Worm (Caenorhabditis elegans) whole organism, L2 larva: ENCODE measurements around the gene vps-54.
A peak's percentile ranks its signal among the peaks of the same experiment; 100 is the strongest.

ENCODE experiments used
- C34F6.9 ChIP-seq: fragments of 150-350 bp; optimal IDR thresholded peaks from 2 replicates; lab custom pipeline; 2014; ENCODE audit warnings: missing biosample characterization, missing genetic modification characterization
- F13H6.1 ChIP-seq: sonication (generic microtip); optimal IDR thresholded peaks from 2 replicates; lab custom pipeline; 2016; ENCODE audit warnings: missing genetic modification characterization, missing compliant biosample characterization
- R02D3.7 ChIP-seq: fragments of 150-350 bp; optimal IDR thresholded peaks from 2 replicates; lab custom pipeline; 2014; ENCODE audit warnings: missing biosample characterization, missing genetic modification characterization
- Y55F3AM.14 ChIP-seq: fragments of 200-800 bp; sonication (Bioruptor generic); optimal IDR thresholded peaks from 2 replicates; lab custom pipeline; 2018; ENCODE audit warnings: mild to moderate bottlenecking, missing genetic modification characterization, missing compliant biosample characterization
- ZK546.5 ChIP-seq: sonication (generic microtip); optimal IDR thresholded peaks from 2 replicates; lab custom pipeline; 2017; ENCODE audit warnings: missing biosample characterization, missing genetic modification characterization
- alr-1 ChIP-seq: fragments of 150-350 bp; optimal IDR thresholded peaks from 2 replicates; lab custom pipeline; 2014; ENCODE audit warnings: missing biosample characterization, missing genetic modification characterization
- aly-2 ChIP-seq: fragments of 150-350 bp; optimal IDR thresholded peaks from 2 replicates; lab custom pipeline; 2014; ENCODE audit warnings: missing biosample characterization, missing genetic modification characterization
- ama-1 ChIP-seq: fragments of 150-350 bp; optimal IDR thresholded peaks from 2 replicates; lab custom pipeline; 2018; ENCODE audit warnings: inconsistent platforms
- blmp-1 ChIP-seq: sonication (generic microtip); optimal IDR thresholded peaks from 2 replicates; lab custom pipeline; 2017; ENCODE audit warnings: missing genetic modification characterization, mild to moderate bottlenecking, missing compliant biosample characterization, antibody characterized with exemption, moderate library complexity; ENCODE audit not compliant: insufficient read depth
- ceh-16 ChIP-seq: fragments of 150-350 bp; optimal IDR thresholded peaks from 2 replicates; lab custom pipeline; 2014; ENCODE audit warnings: missing biosample characterization, missing genetic modification characterization
- ceh-82 ChIP-seq: fragments of 150-350 bp; optimal IDR thresholded peaks from 2 replicates; lab custom pipeline; 2014; ENCODE audit warnings: missing biosample characterization, missing genetic modification characterization
- crh-2 ChIP-seq: sonication (generic microtip); optimal IDR thresholded peaks from 2 replicates; lab custom pipeline; 2017; ENCODE audit warnings: missing biosample characterization, missing genetic modification characterization
- dmd-4 ChIP-seq: sonication (generic microtip); optimal IDR thresholded peaks from 2 replicates; lab custom pipeline; 2017; ENCODE audit warnings: missing biosample characterization, missing genetic modification characterization
- egl-27 ChIP-seq: sonication (generic microtip); optimal IDR thresholded peaks from 3 replicates; lab custom pipeline; 2017; ENCODE audit warnings: missing biosample characterization, missing genetic modification reagents, missing genetic modification characterization
- elt-1 ChIP-seq: fragments of 150-350 bp; optimal IDR thresholded peaks from 2 replicates; lab custom pipeline; 2014; ENCODE audit warnings: missing biosample characterization, missing genetic modification characterization
- elt-3 ChIP-seq: sonication (generic microtip); optimal IDR thresholded peaks from 2 replicates; lab custom pipeline; 2017; ENCODE audit warnings: missing biosample characterization, missing genetic modification characterization
- fos-1 ChIP-seq: fragments of 150-350 bp; optimal IDR thresholded peaks from 2 replicates; lab custom pipeline; 2014; ENCODE audit warnings: missing biosample characterization, missing genetic modification characterization
- gmeb-1 ChIP-seq: fragments of 150-350 bp; optimal IDR thresholded peaks from 2 replicates; lab custom pipeline; 2014; ENCODE audit warnings: missing biosample characterization, missing genetic modification characterization
- lin-11 ChIP-seq: fragments of 150-350 bp; sonication (generic microtip); optimal IDR thresholded peaks from 2 replicates; lab custom pipeline; 2014; ENCODE audit warnings: missing biosample characterization, missing genetic modification characterization, inconsistent platforms, mixed read lengths
- lin-13 ChIP-seq: fragments of 150-350 bp; optimal IDR thresholded peaks from 2 replicates; lab custom pipeline; 2014; ENCODE audit warnings: missing biosample characterization, missing genetic modification reagents, missing genetic modification characterization
- lin-39 ChIP-seq: fragments of 150-350 bp; optimal IDR thresholded peaks from 2 replicates; lab custom pipeline; 2014; ENCODE audit warnings: missing biosample characterization, missing genetic modification reagents, missing genetic modification characterization
- lsy-2 ChIP-seq, 2 experiments: fragments of 150-350 bp in 1 of 2; sonication (generic microtip) in 1 of 2; optimal IDR thresholded peaks; 2 replicates each; lab custom pipeline; 2014 to 2017; ENCODE audit warnings: missing biosample characterization in 2 of 2, missing genetic modification characterization in 2 of 2
- mab-5 ChIP-seq: fragments of 150-350 bp; optimal IDR thresholded peaks from 2 replicates; lab custom pipeline; 2014; ENCODE audit warnings: missing biosample characterization, missing genetic modification characterization
- mbf-1 ChIP-seq: sonication (generic microtip); optimal IDR thresholded peaks from 2 replicates; lab custom pipeline; 2017; ENCODE audit warnings: missing biosample characterization, missing genetic modification characterization
- mdl-1 ChIP-seq, 2 experiments: fragments of 150-350 bp in 1 of 2; sonication (generic microtip) in 1 of 2; optimal IDR thresholded peaks; 2 replicates each; lab custom pipeline; 2017; ENCODE audit warnings: missing biosample characterization in 2 of 2, missing genetic modification characterization in 2 of 2
- nhr-10 ChIP-seq: sonication (generic microtip); optimal IDR thresholded peaks from 2 replicates; lab custom pipeline; 2017; ENCODE audit warnings: missing biosample characterization, missing genetic modification characterization
- nhr-11 ChIP-seq: fragments of 150-350 bp; optimal IDR thresholded peaks from 2 replicates; lab custom pipeline; 2014; ENCODE audit warnings: missing biosample characterization, missing genetic modification characterization
- nhr-12 ChIP-seq: fragments of 150-350 bp; optimal IDR thresholded peaks from 2 replicates; lab custom pipeline; 2014; ENCODE audit warnings: missing biosample characterization, missing genetic modification characterization
- nhr-129 ChIP-seq: fragments of 150-350 bp; optimal IDR thresholded peaks from 2 replicates; lab custom pipeline; 2014; ENCODE audit warnings: missing biosample characterization, missing genetic modification characterization
- nhr-21 ChIP-seq: fragments of 150-350 bp; optimal IDR thresholded peaks from 2 replicates; lab custom pipeline; 2014; ENCODE audit warnings: missing biosample characterization, missing genetic modification characterization
- nhr-23 ChIP-seq: fragments of 150-350 bp; optimal IDR thresholded peaks from 2 replicates; lab custom pipeline; 2014; ENCODE audit warnings: missing biosample characterization, missing genetic modification reagents, missing genetic modification characterization
- nhr-237 ChIP-seq: fragments of 150-350 bp; optimal IDR thresholded peaks from 2 replicates; lab custom pipeline; 2014; ENCODE audit warnings: missing biosample characterization, missing genetic modification characterization
- nhr-25 ChIP-seq: fragments of 150-350 bp; sonication (generic microtip); optimal IDR thresholded peaks from 3 replicates; lab custom pipeline; 2014; ENCODE audit warnings: missing biosample characterization, missing genetic modification characterization
- nhr-6 ChIP-seq: fragments of 150-350 bp; optimal IDR thresholded peaks from 2 replicates; lab custom pipeline; 2014; ENCODE audit warnings: missing biosample characterization, missing genetic modification characterization
- nhr-77 ChIP-seq: fragments of 150-350 bp; optimal IDR thresholded peaks from 2 replicates; lab custom pipeline; 2014; ENCODE audit warnings: missing biosample characterization, missing genetic modification characterization
- peb-1 ChIP-seq: fragments of 150-350 bp; optimal IDR thresholded peaks from 2 replicates; lab custom pipeline; 2014; ENCODE audit warnings: missing biosample characterization, missing genetic modification characterization
- sem-4 ChIP-seq: fragments of 150-350 bp; optimal IDR thresholded peaks from 2 replicates; lab custom pipeline; 2014; ENCODE audit warnings: missing biosample characterization, missing genetic modification reagents, missing genetic modification characterization
- skn-1 ChIP-seq: sonication (generic microtip); optimal IDR thresholded peaks from 2 replicates; lab custom pipeline; 2017; ENCODE audit warnings: missing biosample characterization, missing genetic modification characterization
- sma-3 ChIP-seq: sonication (generic microtip); optimal IDR thresholded peaks from 2 replicates; lab custom pipeline; 2016; ENCODE audit warnings: missing genetic modification reagents, missing genetic modification characterization, missing compliant biosample characterization
- sma-9 ChIP-seq, 2 experiments: fragments of 150-350 bp in 1 of 2; sonication (generic microtip) in 1 of 2; optimal IDR thresholded peaks; 2 replicates each; lab custom pipeline; 2014 to 2016; ENCODE audit warnings: missing genetic modification characterization in 2 of 2, mild to moderate bottlenecking in 1 of 2, missing biosample characterization in 1 of 2, missing compliant biosample characterization in 1 of 2, missing genetic modification reagents in 1 of 2, moderate library complexity in 1 of 2
- snpc-4 ChIP-seq: fragments of 150-350 bp; optimal IDR thresholded peaks from 2 replicates; lab custom pipeline; 2014; ENCODE audit warnings: missing biosample characterization, missing genetic modification characterization
- unc-39 ChIP-seq: fragments of 150-350 bp; optimal IDR thresholded peaks from 2 replicates; lab custom pipeline; 2014; ENCODE audit warnings: missing biosample characterization, missing genetic modification characterization
- unc-55 ChIP-seq: fragments of 150-350 bp; sonication (generic microtip); optimal IDR thresholded peaks from 3 replicates; lab custom pipeline; 2014; ENCODE audit warnings: missing biosample characterization, missing genetic modification reagents, missing genetic modification characterization
- unc-62 ChIP-seq: fragments of 150-350 bp; optimal IDR thresholded peaks from 2 replicates; lab custom pipeline; 2014; ENCODE audit warnings: missing biosample characterization, missing genetic modification reagents, missing genetic modification characterization
- zag-1 ChIP-seq: fragments of 150-350 bp; optimal IDR thresholded peaks from 2 replicates; lab custom pipeline; 2014; ENCODE audit warnings: missing biosample characterization, missing genetic modification characterization
- ztf-1 ChIP-seq: fragments of 200-800 bp; sonication (Bioruptor generic); conservative IDR thresholded peaks from 2 replicates; pipeline ENCODE4 v1.3.6; 2022; ENCODE audit warnings: missing genetic modification characterization, missing compliant biosample characterization
- ztf-11 ChIP-seq: sonication (generic microtip); optimal IDR thresholded peaks from 2 replicates; lab custom pipeline; 2017; ENCODE audit warnings: missing biosample characterization, missing genetic modification characterization
- ztf-4 ChIP-seq: fragments of 150-350 bp; optimal IDR thresholded peaks from 2 replicates; lab custom pipeline; 2014; ENCODE audit warnings: missing biosample characterization, missing genetic modification characterization

Gene vps-54

ce11 chrV:10536808-10537207 is 39.4 kb downstream of the vps-54 start:
- no peak for TF ChIP-seq elt-1 (tag; lab: Kevin White, UChicago)
- peak; percentile 32 for TF ChIP-seq unc-62 (GFP tag; lab: Kevin White, UChicago)
- TF ChIP-seq ztf-1: no peak
- TF ChIP-seq lin-39: peak; percentile 2
- TF ChIP-seq gmeb-1: peak; percentile 96
- peak; percentile 87 for TF ChIP-seq egl-27 (tag; lab: Kevin White, UChicago)
- peak; percentile 86 for TF ChIP-seq ceh-16 (tag; lab: Kevin White, UChicago)
- peak in 1 of 2 experiments; percentile 79 for TF ChIP-seq mdl-1 (tag; optimal IDR thresholded peaks at IDR 0.05; lab: Kevin White, UChicago)
- peak; percentile 31 for TF ChIP-seq nhr-10
- peak; percentile 64 for TF ChIP-seq zag-1 (tag; lab: Kevin White, UChicago)
- TF ChIP-seq nhr-12 (tag; lab: Kevin White, UChicago): peak; percentile 19
- peak; percentile 94 for TF ChIP-seq unc-55
- TF ChIP-seq lin-13 (GFP tag; lab: Kevin White, UChicago): peak; percentile 93
- no peak for TF ChIP-seq unc-39
- peak; percentile 85 for TF ChIP-seq snpc-4
- peak; percentile 74 for TF ChIP-seq ama-1 (lab: Kevin White, UChicago)
- TF ChIP-seq alr-1 (tag; lab: Kevin White, UChicago): no peak
- TF ChIP-seq aly-2 (tag; lab: Kevin White, UChicago): no peak
- peak; percentile 87 for TF ChIP-seq mab-5
- TF ChIP-seq peb-1 (tag; lab: Kevin White, UChicago): no peak
- peak; percentile 89 for TF ChIP-seq fos-1 (tag; lab: Kevin White, UChicago)
- TF ChIP-seq C34F6.9 (tag; lab: Kevin White, UChicago): peak; percentile 98
- TF ChIP-seq sem-4 (tag; lab: Kevin White, UChicago): peak; percentile 95
- TF ChIP-seq R02D3.7: peak; percentile 42
- TF ChIP-seq elt-3: no peak
- TF ChIP-seq crh-2: peak; percentile 96
- TF ChIP-seq skn-1 (tag; lab: Kevin White, UChicago): no peak
- peak; percentile 93 for TF ChIP-seq lin-11 (tag; lab: Kevin White, UChicago)
- TF ChIP-seq ztf-11: no peak
- peak; percentile 87 for TF ChIP-seq nhr-21 (tag; lab: Kevin White, UChicago)
- TF ChIP-seq sma-9 (GFP tag; optimal IDR thresholded peaks at IDR 0.05; lab: Kevin White, UChicago): peak; percentile 95
- no peak for TF ChIP-seq sma-9 (tag; optimal IDR thresholded peaks at IDR 0.05; lab: Kevin White, UChicago)
- peak; percentile 52 for TF ChIP-seq blmp-1 (tag; lab: Kevin White, UChicago)
- TF ChIP-seq F13H6.1 (tag; lab: Kevin White, UChicago): peak; percentile 94
- TF ChIP-seq nhr-6: peak; percentile 93
- peak; percentile 12 for TF ChIP-seq ZK546.5 (tag; lab: Kevin White, UChicago)
- peak; percentile 87 for TF ChIP-seq sma-3 (GFP tag; lab: Kevin White, UChicago)
- peak; percentile 69 for TF ChIP-seq ztf-4 (tag; lab: Kevin White, UChicago)
- TF ChIP-seq dmd-4 (tag; lab: Kevin White, UChicago): no peak
- no peak for TF ChIP-seq nhr-23 (tag; lab: Kevin White, UChicago)
- peak; percentile 93 for TF ChIP-seq nhr-25
- peak; percentile 44 for TF ChIP-seq ceh-82 (tag; lab: Kevin White, UChicago)
- TF ChIP-seq nhr-237 (tag; lab: Kevin White, UChicago): no peak
- peak; percentile 97 for TF ChIP-seq nhr-129 (tag; lab: Kevin White, UChicago)
- TF ChIP-seq mbf-1 (tag; lab: Kevin White, UChicago): no peak
- peak; percentile 86 to 95 for TF ChIP-seq lsy-2 (tag; optimal IDR thresholded peaks at IDR 0.05; lab: Kevin White, UChicago)
- TF ChIP-seq Y55F3AM.14 (GFP tag; lab: Kevin White, UChicago): peak; percentile 86
- no peak for TF ChIP-seq nhr-11 (tag; lab: Kevin White, UChicago)
- peak; percentile 48 for TF ChIP-seq nhr-77 (tag; lab: Kevin White, UChicago)
